Fruit fly (Drosophila melanogaster) whole organism, embryonic: ENCODE data around the gene CG9737.

Source experiments
- ATbp ChIP-seq: fragments of 200-800 bp; sonication (Bioruptor generic); optimal IDR thresholded peaks from 2 replicates; lab custom pipeline; 2017; ENCODE audit warnings: missing biosample characterization, mild to moderate bottlenecking, missing genetic modification characterization, missing genetic modification reagents
- B-H1 ChIP-seq: fragments of 200-800 bp; sonication (Bioruptor generic); IDR thresholded peaks from 3 replicates; pipeline ENCODE4 v1.3.6; 2022; ENCODE audit warnings: missing biosample characterization, missing genetic modification characterization
- C15 ChIP-seq: fragments of 200-800 bp; sonication (Bioruptor generic); IDR thresholded peaks from 3 replicates; pipeline ENCODE4 v1.3.6; 2022; ENCODE audit warnings: missing biosample characterization, missing genetic modification characterization
- CG10959 ChIP-seq: fragments of 200-800 bp; sonication (Bioruptor generic); IDR thresholded peaks from 2 replicates; pipeline ENCODE4 v1.3.6; 2022; ENCODE audit warnings: missing biosample characterization, missing genetic modification characterization
- CG11504 ChIP-seq: fragments of 200-800 bp; sonication (Bioruptor generic); optimal IDR thresholded peaks from 3 replicates; lab custom pipeline; 2019; ENCODE audit warnings: missing biosample characterization, mild to moderate bottlenecking, missing genetic modification characterization, moderate library complexity
- CG12299 ChIP-seq: fragments of 200-800 bp; sonication (Bioruptor generic); optimal IDR thresholded peaks from 2 replicates; lab custom pipeline; 2018; ENCODE audit warnings: missing biosample characterization, mild to moderate bottlenecking, missing genetic modification characterization
- CG14710 ChIP-seq: fragments of 200-800 bp; sonication (Bioruptor generic); optimal IDR thresholded peaks from 3 replicates; lab custom pipeline; 2019; ENCODE audit warnings: missing biosample characterization, mild to moderate bottlenecking, missing genetic modification characterization, moderate library complexity
- CG15011 ChIP-seq: fragments of 200-800 bp; sonication (Bioruptor generic); optimal IDR thresholded peaks from 3 replicates; lab custom pipeline; 2018; ENCODE audit warnings: missing biosample characterization, mild to moderate bottlenecking, missing genetic modification characterization
- CG16813 ChIP-seq: fragments of 200-800 bp; sonication (Bioruptor generic); IDR thresholded peaks from 3 replicates; pipeline ENCODE4 v1.3.6; 2022; ENCODE audit warnings: missing biosample characterization, missing genetic modification characterization; ENCODE audit not compliant: partially characterized antibody
- CG17328 ChIP-seq: fragments of 200-800 bp; sonication (Bioruptor generic); IDR thresholded peaks from 2 replicates; pipeline ENCODE4 v1.3.6; 2022; ENCODE audit warnings: missing biosample characterization, missing genetic modification characterization
- CG17359 ChIP-seq: fragments of 200-800 bp; sonication (Bioruptor generic); optimal IDR thresholded peaks from 3 replicates; lab custom pipeline; 2018; ENCODE audit warnings: missing biosample characterization, mild to moderate bottlenecking, missing genetic modification characterization, moderate library complexity
- CG17802 ChIP-seq: fragments of 200-800 bp; sonication (Bioruptor generic); optimal IDR thresholded peaks from 2 replicates; lab custom pipeline; 2018; ENCODE audit warnings: missing biosample characterization, mild to moderate bottlenecking, missing genetic modification characterization, moderate library complexity
- CG18619 ChIP-seq: fragments of 200-800 bp; sonication (Bioruptor generic); optimal IDR thresholded peaks from 3 replicates; lab custom pipeline; 2017; ENCODE audit warnings: missing biosample characterization, mild to moderate bottlenecking, missing genetic modification characterization
- CG3726 ChIP-seq: fragments of 200-800 bp; sonication (Bioruptor generic); IDR thresholded peaks from 3 replicates; pipeline ENCODE4, ENCODE4 v1.3.6; 2022; ENCODE audit warnings: missing biosample characterization, missing genetic modification characterization
- CG42726 ChIP-seq: fragments of 200-800 bp; sonication (Bioruptor generic); IDR thresholded peaks from 2 replicates; pipeline ENCODE4 v1.3.6; 2022; ENCODE audit warnings: missing biosample characterization, missing genetic modification characterization; ENCODE audit not compliant: partially characterized antibody
- CG4424 ChIP-seq: fragments of 200-800 bp; sonication (Bioruptor generic); optimal IDR thresholded peaks from 3 replicates; lab custom pipeline; 2016; ENCODE audit warnings: missing biosample characterization, missing genetic modification characterization
- CG5953 ChIP-seq: fragments of 200-800 bp; sonication (Bioruptor generic); IDR thresholded peaks from 2 replicates; pipeline ENCODE4 v1.3.6; 2022; ENCODE audit warnings: missing biosample characterization, missing genetic modification characterization
- CG6854 ChIP-seq: fragments of 200-800 bp; sonication (Bioruptor generic); optimal IDR thresholded peaks from 3 replicates; lab custom pipeline; 2017; ENCODE audit warnings: missing biosample characterization, mild to moderate bottlenecking, missing genetic modification characterization
- CG7963 ChIP-seq: fragments of 200-800 bp; sonication (Bioruptor generic); IDR thresholded peaks from 3 replicates; pipeline ENCODE4 v1.3.6; 2022; ENCODE audit warnings: missing biosample characterization, missing genetic modification characterization; ENCODE audit not compliant: partially characterized antibody
- CG8089 ChIP-seq: fragments of 200-800 bp; sonication (Bioruptor generic); optimal IDR thresholded peaks from 3 replicates; lab custom pipeline; 2016; ENCODE audit warnings: missing biosample characterization, missing genetic modification characterization
- CG8281 ChIP-seq: fragments of 200-800 bp; sonication (Bioruptor generic); optimal IDR thresholded peaks from 2 replicates; lab custom pipeline; 2018; ENCODE audit warnings: missing biosample characterization, mild to moderate bottlenecking, missing genetic modification characterization, moderate library complexity
- CG8478 ChIP-seq: fragments of >200 bp; optimal IDR thresholded peaks from 2 replicates; lab custom pipeline; 2018
- CG8924 ChIP-seq: fragments of 200-800 bp; optimal IDR thresholded peaks from 3 replicates; lab custom pipeline; 2019; ENCODE audit warnings: missing biosample characterization, mild to moderate bottlenecking, missing genetic modification characterization, moderate library complexity
- CG9215 ChIP-seq: fragments of 200-800 bp; sonication (Bioruptor generic); IDR thresholded peaks from 2 replicates; pipeline ENCODE4 v1.3.6; 2022; ENCODE audit warnings: missing biosample characterization, missing genetic modification characterization
- Drgx ChIP-seq: fragments of 200-800 bp; sonication (Bioruptor generic); IDR thresholded peaks from 2 replicates; pipeline ENCODE4 v1.3.6; 2022; ENCODE audit warnings: missing biosample characterization, missing genetic modification characterization
- Fer2 ChIP-seq: fragments of 200-800 bp; sonication (Bioruptor generic); optimal IDR thresholded peaks from 2 replicates; lab custom pipeline; 2018; ENCODE audit warnings: missing biosample characterization, mild to moderate bottlenecking, missing genetic modification characterization, moderate library complexity
- Lim3 ChIP-seq: fragments of 200-800 bp; sonication (Bioruptor generic); IDR thresholded peaks from 2 replicates; pipeline ENCODE4 v1.3.6; 2022; ENCODE audit warnings: missing biosample characterization, missing genetic modification characterization
- Mes4 ChIP-seq: fragments of 200-800 bp; sonication (Bioruptor generic); optimal IDR thresholded peaks from 2 replicates; lab custom pipeline; 2016; ENCODE audit warnings: missing biosample characterization, missing genetic modification characterization
- PHDP ChIP-seq: fragments of 200-800 bp; sonication (Bioruptor generic); optimal IDR thresholded peaks from 3 replicates; lab custom pipeline; 2018; ENCODE audit warnings: missing biosample characterization, mild to moderate bottlenecking, missing genetic modification characterization, moderate library complexity
- Xbp1 ChIP-seq: fragments of 200-800 bp; sonication (Bioruptor generic); optimal IDR thresholded peaks from 3 replicates; lab custom pipeline; 2016; ENCODE audit warnings: missing biosample characterization, mild to moderate bottlenecking, missing genetic modification characterization
- ab ChIP-seq: fragments of 200-800 bp; sonication (Bioruptor generic); optimal IDR thresholded peaks from 2 replicates; lab custom pipeline; 2016; ENCODE audit warnings: missing biosample characterization, missing genetic modification characterization
- dati ChIP-seq: fragments of 200-800 bp; sonication (Bioruptor generic); IDR thresholded peaks from 2 replicates; pipeline ENCODE4 v1.3.6; 2022; ENCODE audit warnings: missing biosample characterization, missing genetic modification characterization
- dmrt11E ChIP-seq: fragments of 200-800 bp; sonication (Bioruptor generic); optimal IDR thresholded peaks from 3 replicates; lab custom pipeline; 2018; ENCODE audit warnings: missing biosample characterization, mild to moderate bottlenecking, missing genetic modification characterization, moderate library complexity
- dysf ChIP-seq: fragments of 200-800 bp; sonication (Bioruptor generic); IDR thresholded peaks from 3 replicates; pipeline ENCODE4 v1.3.6; 2022; ENCODE audit warnings: missing biosample characterization, missing genetic modification characterization
- eve ChIP-seq, 2 experiments: fragments of >200 bp; optimal IDR thresholded peaks; 2 replicates each; lab custom pipeline; 2017; ENCODE audit warnings: missing biosample characterization in 2 of 2, missing genetic modification characterization in 2 of 2
- gfzf ChIP-seq: fragments of 200-800 bp; sonication (Bioruptor generic); optimal IDR thresholded peaks from 2 replicates; lab custom pipeline; 2016; ENCODE audit warnings: missing biosample characterization, mild to moderate bottlenecking, missing genetic modification characterization, moderate library complexity
- knrl ChIP-seq: fragments of 200-800 bp; sonication (Bioruptor generic); IDR thresholded peaks from 3 replicates; pipeline ENCODE4 v1.3.6; 2022; ENCODE audit warnings: missing biosample characterization, missing genetic modification characterization; ENCODE audit not compliant: partially characterized antibody
- luna ChIP-seq: fragments of 200-800 bp; sonication (Bioruptor generic); optimal IDR thresholded peaks from 2 replicates; lab custom pipeline; 2016; ENCODE audit warnings: missing biosample characterization, missing genetic modification characterization
- nmo ChIP-seq: fragments of 200-800 bp; sonication (Bioruptor generic); optimal IDR thresholded peaks from 2 replicates; lab custom pipeline; 2018; ENCODE audit warnings: missing biosample characterization, mild to moderate bottlenecking, missing genetic modification characterization, moderate library complexity
- nom ChIP-seq: fragments of 200-800 bp; sonication (Bioruptor generic); optimal IDR thresholded peaks from 2 replicates; lab custom pipeline; 2017; ENCODE audit warnings: missing biosample characterization, missing genetic modification characterization, mild to moderate bottlenecking, moderate library complexity, missing genetic modification reagents
- onecut ChIP-seq: fragments of 200-800 bp; sonication (Bioruptor generic); IDR thresholded peaks from 2 replicates; pipeline ENCODE4 v1.3.6; 2022; ENCODE audit warnings: missing biosample characterization, missing genetic modification characterization
- otp ChIP-seq: fragments of 200-800 bp; sonication (Bioruptor generic); IDR thresholded peaks from 3 replicates; pipeline ENCODE4, ENCODE4 v1.3.6; 2022; ENCODE audit warnings: missing biosample characterization, missing genetic modification characterization
- p53 ChIP-seq: fragments of 200-800 bp; sonication (Bioruptor generic); optimal IDR thresholded peaks from 2 replicates; lab custom pipeline; 2016; ENCODE audit warnings: missing biosample characterization, missing genetic modification characterization
- pho ChIP-seq: fragments of 200-800 bp; sonication (Bioruptor generic); optimal IDR thresholded peaks from 2 replicates; lab custom pipeline; 2016; ENCODE audit warnings: missing biosample characterization, missing genetic modification characterization
- prd ChIP-seq, 3 experiments: fragments of >200 bp in 2 of 3; fragments of 200-800 bp in 1 of 3; sonication (Bioruptor generic) in 1 of 3; optimal IDR thresholded peaks in 2 of 3; IDR thresholded peaks in 1 of 3; 2 replicates in 2 of 3; 3 replicates in 1 of 3; pipeline versions ENCODE4 v1.3.6 to Lab custom; 2017 to 2022; ENCODE audit warnings: missing biosample characterization in 1 of 3, missing genetic modification characterization in 1 of 3
- sqz ChIP-seq: fragments of 200-800 bp; sonication (Bioruptor generic); optimal IDR thresholded peaks from 3 replicates; lab custom pipeline; 2018; ENCODE audit warnings: missing biosample characterization, mild to moderate bottlenecking, missing genetic modification characterization
- unc-4 ChIP-seq: fragments of 200-800 bp; sonication (Bioruptor generic); IDR thresholded peaks from 2 replicates; pipeline ENCODE4 v1.3.6; 2022; ENCODE audit warnings: missing biosample characterization, missing genetic modification characterization; ENCODE audit not compliant: partially characterized antibody
- vvl ChIP-seq: fragments of 200-800 bp; sonication (Bioruptor generic); IDR thresholded peaks from 2 replicates; pipeline ENCODE4 v1.3.6; 2022; ENCODE audit warnings: missing biosample characterization, missing genetic modification characterization
- z ChIP-seq: fragments of 200-800 bp; sonication (Bioruptor generic); IDR thresholded peaks from 3 replicates; pipeline ENCODE4 v1.3.6; 2022; ENCODE audit warnings: missing biosample characterization, missing genetic modification characterization

The CG9737 gene

dm6 chr3R:30255255-30256121, 12.4 kb upstream of the CG9737 start (continued):
- TF ChIP-seq CG14710 (tag; lab: Kevin White, UChicago) (peak; percentile 26), sqz (GFP tag; lab: Kevin White, UChicago) (no peak), Xbp1 (GFP tag; lab: Kevin White, UChicago) (no peak), PHDP (tag; lab: Kevin White, UChicago) (no peak), CG12299 (tag; lab: Kevin White, UChicago) (no peak), CG4424 (peak; percentile 17), Mes4 (GFP tag; lab: Kevin White, UChicago) (no peak), ab (GFP tag; lab: Kevin White, UChicago) (no peak), p53 (GFP tag; lab: Kevin White, UChicago) (no peak), CG10959 (GFP tag; lab: Robert Waterston, UW) (no peak), eve (GFP tag; optimal IDR thresholded peaks at IDR 0.05; lab: Kevin White, UChicago) (peak in 1 of 2 experiments; percentile 24), ATbp (no peak), Fer2 (tag; lab: Kevin White, UChicago) (no peak), unc-4 (GFP tag; lab: Robert Waterston, UW) (no peak), B-H1 (GFP tag; lab: Robert Waterston, UW) (no peak), dysf (GFP tag; lab: Robert Waterston, UW) (no peak; the same call in 2 of the 3 replicates), knrl (GFP tag; lab: Robert Waterston, UW) (no peak), CG16813 (GFP tag; lab: Robert Waterston, UW) (no peak), CG11504 (peak; percentile 1), CG3726 (GFP tag; lab: Robert Waterston, UW) (no peak), CG8924 (tag; lab: Kevin White, UChicago) (no peak), Drgx (GFP tag; lab: Robert Waterston, UW) (peak; percentile 93), CG6854 (GFP tag; lab: Kevin White, UChicago) (no peak), Lim3 (GFP tag; lab: Robert Waterston, UW) (no peak), CG42726 (GFP tag; lab: Robert Waterston, UW) (no peak), dmrt11E (tag; lab: Kevin White, UChicago) (peak; percentile 41), CG17359 (tag; lab: Kevin White, UChicago) (no peak), CG8281 (tag; lab: Kevin White, UChicago) (no peak), gfzf (no peak), CG7963 (GFP tag; lab: Robert Waterston, UW) (no peak), CG9215 (GFP tag; lab: Robert Waterston, UW) (no peak), otp (no peak), prd (optimal IDR thresholded peaks at IDR 0.05; lab: Kevin White, UChicago) (no peak), prd (GFP tag; IDR thresholded peaks at IDR 0.05; lab: Robert Waterston, UW) (peak; percentile 53; the same call in 2 of the 3 replicates), nom (GFP tag; lab: Kevin White, UChicago) (peak; percentile 96), CG17802 (tag; lab: Kevin White, UChicago) (no peak), CG15011 (GFP tag; lab: Kevin White, UChicago) (no peak), luna (GFP tag; lab: Kevin White, UChicago) (no peak), CG8478 (no peak), CG8089 (GFP tag; lab: Kevin White, UChicago) (no peak), CG5953 (GFP tag; lab: Robert Waterston, UW) (no peak), pho (GFP tag; lab: Kevin White, UChicago) (no peak), z (GFP tag; lab: Robert Waterston, UW) (no peak), CG18619 (GFP tag; lab: Kevin White, UChicago) (no peak), nmo (GFP tag; lab: Kevin White, UChicago) (no peak), onecut (GFP tag; lab: Robert Waterston, UW) (no peak), C15 (GFP tag; lab: Robert Waterston, UW) (no peak), vvl (GFP tag; lab: Robert Waterston, UW) (peak; percentile 49; the same call in 1 of the 2 replicates), dati (GFP tag; lab: Robert Waterston, UW) (no peak), CG17328 (GFP tag; lab: Robert Waterston, UW) (peak; percentile 45; the same call in 1 of the 2 replicates)
